Fruit fly (Drosophila melanogaster) whole organism, embryonic: Measurements from ENCODE around the gene lqfR.

Experiments used
- CG1024 ChIP-seq: fragments of 200-800 bp; sonication (Bioruptor generic); IDR thresholded peaks from 2 replicates; pipeline ENCODE4 v1.3.6; 2022; ENCODE audit warnings: missing biosample characterization, missing genetic modification characterization
- CG11093 ChIP-seq: fragments of 200-800 bp; sonication (Bioruptor generic); IDR thresholded peaks from 3 replicates; pipeline ENCODE4 v1.3.6; 2022; ENCODE audit warnings: missing biosample characterization, missing genetic modification characterization
- CG12659 ChIP-seq: fragments of 200-800 bp; sonication (Bioruptor generic); optimal IDR thresholded peaks from 3 replicates; lab custom pipeline; 2017; ENCODE audit warnings: mild to moderate bottlenecking, missing biosample characterization, missing genetic modification reagents, missing genetic modification characterization
- CG14710 ChIP-seq: fragments of 200-800 bp; sonication (Bioruptor generic); optimal IDR thresholded peaks from 3 replicates; lab custom pipeline; 2019; ENCODE audit warnings: missing biosample characterization, mild to moderate bottlenecking, missing genetic modification characterization, moderate library complexity
- CG16813 ChIP-seq: fragments of 200-800 bp; sonication (Bioruptor generic); IDR thresholded peaks from 3 replicates; pipeline ENCODE4 v1.3.6; 2022; ENCODE audit warnings: missing biosample characterization, missing genetic modification characterization; ENCODE audit not compliant: partially characterized antibody
- CG17359 ChIP-seq: fragments of 200-800 bp; sonication (Bioruptor generic); optimal IDR thresholded peaks from 3 replicates; lab custom pipeline; 2018; ENCODE audit warnings: missing biosample characterization, mild to moderate bottlenecking, missing genetic modification characterization, moderate library complexity
- CG17361 ChIP-seq: fragments of 200-800 bp; sonication (Bioruptor generic); IDR thresholded peaks from 3 replicates; pipeline ENCODE4 v1.3.6; 2022; ENCODE audit warnings: missing biosample characterization, missing genetic modification characterization
- CG31365 ChIP-seq: fragments of 200-800 bp; sonication (Bioruptor generic); optimal IDR thresholded peaks from 2 replicates; lab custom pipeline; 2018; ENCODE audit warnings: missing biosample characterization, mild to moderate bottlenecking, missing genetic modification characterization
- CG3407 ChIP-seq: fragments of 200-800 bp; sonication (Bioruptor generic); optimal IDR thresholded peaks from 2 replicates; lab custom pipeline; 2018; ENCODE audit warnings: missing biosample characterization, mild to moderate bottlenecking, missing genetic modification characterization
- CG4854 ChIP-seq: fragments of 200-800 bp; sonication (Bioruptor generic); optimal IDR thresholded peaks from 2 replicates; lab custom pipeline; 2016; ENCODE audit warnings: missing biosample characterization, missing genetic modification characterization, inconsistent platforms
- CG5953 ChIP-seq: fragments of 200-800 bp; sonication (Bioruptor generic); IDR thresholded peaks from 2 replicates; pipeline ENCODE4 v1.3.6; 2022; ENCODE audit warnings: missing biosample characterization, missing genetic modification characterization
- CG7372 ChIP-seq: fragments of 200-800 bp; sonication (Bioruptor generic); IDR thresholded peaks from 2 replicates; pipeline ENCODE4 v1.3.6; 2022; ENCODE audit warnings: missing biosample characterization, missing genetic modification characterization
- CG7839 ChIP-seq: fragments of 200-800 bp; sonication (Bioruptor generic); optimal IDR thresholded peaks from 3 replicates; lab custom pipeline; 2018; ENCODE audit warnings: missing biosample characterization, mild to moderate bottlenecking, missing genetic modification characterization, moderate library complexity
- CG7987 ChIP-seq: fragments of 200-800 bp; sonication (Bioruptor generic); optimal IDR thresholded peaks from 2 replicates; lab custom pipeline; 2018; ENCODE audit warnings: missing biosample characterization, mild to moderate bottlenecking, missing genetic modification characterization, moderate library complexity
- CG8388 ChIP-seq: fragments of 200-800 bp; sonication (Bioruptor generic); optimal IDR thresholded peaks from 2 replicates; lab custom pipeline; 2019; ENCODE audit warnings: missing biosample characterization, mild to moderate bottlenecking, missing genetic modification characterization, moderate library complexity
- CG8478 ChIP-seq: fragments of >200 bp; optimal IDR thresholded peaks from 2 replicates; lab custom pipeline; 2018
- CG8765 ChIP-seq: fragments of 200-800 bp; sonication (Bioruptor generic); IDR thresholded peaks from 2 replicates; pipeline ENCODE4 v1.3.6; 2022; ENCODE audit warnings: missing biosample characterization, missing genetic modification characterization
- CG9797 ChIP-seq: fragments of 200-800 bp; sonication (Bioruptor generic); optimal IDR thresholded peaks from 3 replicates; lab custom pipeline; 2018; ENCODE audit warnings: missing biosample characterization, mild to moderate bottlenecking, missing genetic modification characterization
- CkIIα-i1 ChIP-seq: fragments of 200-800 bp; sonication (Bioruptor generic); IDR thresholded peaks from 2 replicates; pipeline ENCODE4 v1.3.6; 2022; ENCODE audit warnings: missing biosample characterization, missing genetic modification characterization
- Deaf1 ChIP-seq: fragments of 200-800 bp; optimal IDR thresholded peaks from 3 replicates; lab custom pipeline; 2019; ENCODE audit warnings: missing biosample characterization, mild to moderate bottlenecking, missing genetic modification characterization, moderate library complexity
- Dip2 ChIP-seq: fragments of 200-800 bp; sonication (Bioruptor generic); IDR thresholded peaks from 2 replicates; pipeline ENCODE4 v1.3.6; 2022; ENCODE audit warnings: missing biosample characterization, missing genetic modification characterization
- Doc2 ChIP-seq: fragments of 200-800 bp; sonication (Bioruptor generic); IDR thresholded peaks from 2 replicates; pipeline ENCODE4 v1.3.6; 2022; ENCODE audit warnings: missing biosample characterization, missing genetic modification characterization
- Drgx ChIP-seq: fragments of 200-800 bp; sonication (Bioruptor generic); IDR thresholded peaks from 2 replicates; pipeline ENCODE4 v1.3.6; 2022; ENCODE audit warnings: missing biosample characterization, missing genetic modification characterization
- E2f2 ChIP-seq: fragments of 200-800 bp; sonication (Bioruptor generic); IDR thresholded peaks from 2 replicates; pipeline ENCODE4 v1.3.6; 2022; ENCODE audit warnings: missing biosample characterization, missing genetic modification characterization
- H15 ChIP-seq: fragments of 200-800 bp; sonication (Bioruptor generic); IDR thresholded peaks from 3 replicates; pipeline ENCODE4 v1.3.6; 2022; ENCODE audit warnings: missing biosample characterization, missing genetic modification characterization
- HmgD ChIP-seq: fragments of 200-800 bp; sonication (Bioruptor generic); optimal IDR thresholded peaks from 3 replicates; lab custom pipeline; 2016; ENCODE audit warnings: missing biosample characterization, missing genetic modification characterization
- Lim3 ChIP-seq: fragments of 200-800 bp; sonication (Bioruptor generic); IDR thresholded peaks from 2 replicates; pipeline ENCODE4 v1.3.6; 2022; ENCODE audit warnings: missing biosample characterization, missing genetic modification characterization
- Lpt ChIP-seq: fragments of >200 bp; optimal IDR thresholded peaks from 2 replicates; lab custom pipeline; 2018; ENCODE audit warnings: missing biosample characterization, missing genetic modification characterization
- Max ChIP-seq: fragments of 200-800 bp; sonication (Bioruptor generic); optimal IDR thresholded peaks from 2 replicates; lab custom pipeline; 2016; ENCODE audit warnings: missing biosample characterization, mild to moderate bottlenecking, missing genetic modification characterization
- Mes4 ChIP-seq: fragments of 200-800 bp; sonication (Bioruptor generic); optimal IDR thresholded peaks from 2 replicates; lab custom pipeline; 2016; ENCODE audit warnings: missing biosample characterization, missing genetic modification characterization
- bowl ChIP-seq: fragments of 200-800 bp; sonication (Bioruptor generic); IDR thresholded peaks from 2 replicates; pipeline ENCODE4 v1.3.6; 2022; ENCODE audit warnings: missing biosample characterization, missing genetic modification characterization
- bsh ChIP-seq, 2 experiments: fragments of 200-800 bp; sonication (Bioruptor generic); optimal IDR thresholded peaks; 2 replicates each; lab custom pipeline; 2017 to 2018; ENCODE audit warnings: mild to moderate bottlenecking in 2 of 2, missing biosample characterization in 2 of 2, missing genetic modification characterization in 2 of 2, moderate library complexity in 1 of 2
- chm ChIP-seq: fragments of 200-800 bp; sonication (Bioruptor generic); IDR thresholded peaks from 2 replicates; pipeline ENCODE4 v1.3.6; 2022; ENCODE audit warnings: missing biosample characterization, missing genetic modification characterization
- ci ChIP-seq: fragments of 200-800 bp; sonication (Bioruptor generic); IDR thresholded peaks from 3 replicates; pipeline ENCODE4 v1.3.6; 2022; ENCODE audit warnings: missing biosample characterization, missing genetic modification characterization
- crc ChIP-seq: fragments of 200-800 bp; sonication (Bioruptor generic); optimal IDR thresholded peaks from 2 replicates; lab custom pipeline; 2016; ENCODE audit warnings: missing biosample characterization, missing genetic modification characterization
- da ChIP-seq: fragments of 200-800 bp; sonication (Bioruptor generic); optimal IDR thresholded peaks from 2 replicates; lab custom pipeline; 2016; ENCODE audit warnings: missing biosample characterization, missing genetic modification characterization
- danr ChIP-seq: fragments of 200-800 bp; sonication (Bioruptor generic); IDR thresholded peaks from 2 replicates; pipeline ENCODE4 v1.3.6; 2022; ENCODE audit warnings: missing biosample characterization, missing genetic modification characterization
- dysf ChIP-seq: fragments of 200-800 bp; sonication (Bioruptor generic); IDR thresholded peaks from 3 replicates; pipeline ENCODE4 v1.3.6; 2022; ENCODE audit warnings: missing biosample characterization, missing genetic modification characterization
- ems ChIP-seq: fragments of 200-800 bp; sonication (Bioruptor generic); optimal IDR thresholded peaks from 3 replicates; lab custom pipeline; 2016; ENCODE audit warnings: missing biosample characterization, missing genetic modification characterization
- hkb ChIP-seq, 2 experiments: fragments of 200-800 bp in 1 of 2; fragments of >200 bp in 1 of 2; sonication (Bioruptor generic) in 1 of 2; IDR thresholded peaks in 1 of 2; optimal IDR thresholded peaks in 1 of 2; 2 replicates each; pipeline versions ENCODE4 v1.3.6 to Lab custom; 2017 to 2022; ENCODE audit warnings: missing biosample characterization in 1 of 2, missing genetic modification characterization in 1 of 2
- lola ChIP-seq, 3 experiments: fragments of >200 bp in 2 of 3; fragments of 200-800 bp in 1 of 3; sonication (Bioruptor generic) in 1 of 3; optimal IDR thresholded peaks; 2 replicates each; lab custom pipeline; 2017 to 2019; ENCODE audit warnings: missing biosample characterization in 3 of 3, missing genetic modification characterization in 3 of 3, mild to moderate bottlenecking in 1 of 3, moderate library complexity in 1 of 3
- nmo ChIP-seq: fragments of 200-800 bp; sonication (Bioruptor generic); optimal IDR thresholded peaks from 2 replicates; lab custom pipeline; 2018; ENCODE audit warnings: missing biosample characterization, mild to moderate bottlenecking, missing genetic modification characterization, moderate library complexity
- pan ChIP-seq, 4 experiments: fragments of >200 bp in 3 of 4; fragments of 200-800 bp in 1 of 4; sonication (Bioruptor generic) in 1 of 4; optimal IDR thresholded peaks in 3 of 4; IDR thresholded peaks in 1 of 4; 2 replicates each; pipeline versions ENCODE4 v1.3.6 to Lab custom; 2017 to 2022; ENCODE audit warnings: missing biosample characterization in 2 of 4, missing genetic modification characterization in 2 of 4, mixed read lengths in 1 of 4
- pb ChIP-seq: fragments of 200-800 bp; sonication (Bioruptor generic); optimal IDR thresholded peaks from 3 replicates; lab custom pipeline; 2016; ENCODE audit warnings: missing biosample characterization, missing genetic modification characterization
- phol ChIP-seq: fragments of 200-800 bp; sonication (Bioruptor generic); optimal IDR thresholded peaks from 3 replicates; lab custom pipeline; 2018; ENCODE audit warnings: missing biosample characterization, mild to moderate bottlenecking, missing genetic modification characterization, moderate library complexity
- pzg ChIP-seq: fragments of 200-800 bp; sonication (Bioruptor generic); optimal IDR thresholded peaks from 3 replicates; lab custom pipeline; 2018; ENCODE audit warnings: missing biosample characterization, mild to moderate bottlenecking, missing genetic modification characterization, moderate library complexity
- sim ChIP-seq: fragments of 200-800 bp; sonication (Bioruptor generic); IDR thresholded peaks from 2 replicates; pipeline ENCODE4 v1.3.6; 2022; ENCODE audit warnings: missing biosample characterization, missing genetic modification characterization
- slou ChIP-seq: fragments of 200-800 bp; sonication (Bioruptor generic); optimal IDR thresholded peaks from 3 replicates; lab custom pipeline; 2016; ENCODE audit warnings: missing biosample characterization, missing genetic modification characterization
- zen2 ChIP-seq: fragments of 200-800 bp; sonication (Bioruptor generic); IDR thresholded peaks from 3 replicates; pipeline ENCODE4 v1.3.6; 2022; ENCODE audit warnings: missing biosample characterization, missing genetic modification characterization; ENCODE audit not compliant: partially characterized antibody

lqfR gene

DNA sequence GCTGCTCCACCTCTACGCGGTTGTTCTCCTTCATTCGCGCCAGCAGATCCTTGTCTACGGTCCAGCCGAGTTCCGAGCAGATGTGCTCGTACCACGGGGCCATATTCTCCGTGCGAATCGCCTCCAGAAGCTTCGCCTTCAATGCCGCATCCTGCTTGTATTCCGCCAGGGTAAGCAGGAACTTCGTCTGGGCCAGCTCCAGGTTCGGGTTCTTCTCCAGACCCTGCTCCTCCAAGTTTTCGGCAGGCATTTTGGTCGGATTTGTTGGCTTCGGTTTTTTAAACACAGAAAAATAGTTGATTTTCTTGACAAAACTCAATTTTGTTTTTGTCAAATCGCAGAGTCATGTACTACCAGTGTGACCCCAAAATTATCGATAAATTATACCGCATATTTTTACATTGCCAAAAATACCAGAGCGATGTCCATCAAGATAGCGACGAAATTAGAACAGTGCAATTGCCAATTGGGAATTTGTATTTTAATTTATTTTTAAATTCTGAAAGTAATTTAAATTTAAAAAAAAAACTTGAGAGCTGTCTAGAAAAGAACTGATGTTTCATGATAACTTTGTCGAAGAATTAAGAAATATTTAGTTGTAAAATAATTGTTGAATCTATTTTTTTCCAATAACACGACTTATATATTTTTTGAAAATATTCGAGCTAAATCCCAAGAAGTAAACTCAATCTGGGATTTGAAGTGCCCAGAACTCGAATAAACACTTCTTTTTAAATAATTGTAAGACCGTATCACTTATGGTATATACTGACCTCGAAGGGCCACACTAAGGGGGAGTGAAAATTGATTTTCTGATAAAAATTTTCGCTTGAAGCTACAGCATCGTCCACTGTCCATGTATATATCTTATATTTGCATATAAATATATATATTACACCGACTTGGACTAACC lies 50.8 kb downstream of the lqfR start, which contains the start of the genes Rpn7 and AP-2mu (continued):
- TF ChIP-seq CG4854 (GFP tag; lab: Kevin White, UChicago) (no peak), CG3407 (no peak), pan (optimal IDR thresholded peaks at IDR 0.05; lab: Kevin White, UChicago) (no peak), pan (GFP tag; optimal IDR thresholded peaks at IDR 0.05 in 1 of 2, IDR thresholded peaks at IDR 0.05 in 1 of 2) (peak in 1 of 2 experiments; percentile 18), hkb (optimal IDR thresholded peaks at IDR 0.05; lab: Kevin White, UChicago) (no peak), hkb (GFP tag; IDR thresholded peaks at IDR 0.05; lab: Robert Waterston, UW) (no peak), danr (GFP tag; lab: Robert Waterston, UW) (no peak), CG17359 (tag; lab: Kevin White, UChicago) (no peak), Dip2 (GFP tag; lab: Robert Waterston, UW) (no peak), bsh (GFP tag; optimal IDR thresholded peaks at IDR 0.05; lab: Kevin White, UChicago) (no peak), da (GFP tag; lab: Kevin White, UChicago) (no peak), dysf (GFP tag; lab: Robert Waterston, UW) (no peak), CG5953 (GFP tag; lab: Robert Waterston, UW) (no peak), ems (no peak), CG16813 (GFP tag; lab: Robert Waterston, UW) (no peak), slou (GFP tag; lab: Kevin White, UChicago) (no peak), ci (GFP tag; lab: Robert Waterston, UW) (no peak), Max (peak; percentile 39), CG9797 (GFP tag; lab: Kevin White, UChicago) (peak; percentile 75), crc (no peak), phol (tag; lab: Kevin White, UChicago) (peak; percentile 44), CG17361 (GFP tag; lab: Robert Waterston, UW) (peak; percentile 66; the same call in 2 of the 3 replicates), H15 (GFP tag; lab: Robert Waterston, UW) (no peak), pb (GFP tag; lab: Kevin White, UChicago) (no peak), CkIIα-i1 (no peak), Mes4 (GFP tag; lab: Kevin White, UChicago) (no peak), lola (GFP tag; optimal IDR thresholded peaks at IDR 0.05; lab: Kevin White, UChicago) (peak in 1 of 3 experiments; percentile 37), pzg (peak; percentile 52), CG8765 (no peak), CG31365 (tag; lab: Kevin White, UChicago) (no peak), Lim3 (GFP tag; lab: Robert Waterston, UW) (no peak), E2f2 (GFP tag; lab: Robert Waterston, UW) (peak; percentile 51; the same call in 1 of the 2 replicates), CG7372 (no peak), CG12659 (GFP tag; lab: Kevin White, UChicago) (peak; percentile 70), CG7987 (GFP tag; lab: Kevin White, UChicago) (no peak), CG8388 (GFP tag; lab: Kevin White, UChicago) (no peak), CG1024 (GFP tag; lab: Robert Waterston, UW) (no peak), Lpt (GFP tag; lab: Kevin White, UChicago) (no peak), CG14710 (peak; percentile 99), Deaf1 (no peak), CG8478 (lab: Kevin White, UChicago) (no peak), chm (GFP tag; lab: Robert Waterston, UW) (no peak; the same call in 1 of the 2 replicates), CG7839 (tag; lab: Kevin White, UChicago) (peak; percentile 28), bowl (GFP tag; lab: Robert Waterston, UW) (no peak), HmgD (GFP tag; lab: Kevin White, UChicago) (no peak), Drgx (GFP tag; lab: Robert Waterston, UW) (no peak), CG11093 (GFP tag; lab: Robert Waterston, UW) (no peak), zen2 (no peak), sim (GFP tag; lab: Robert Waterston, UW) (no peak), Doc2 (no peak), nmo (GFP tag; lab: Kevin White, UChicago) (peak; percentile 53)
